Worm (Caenorhabditis elegans) whole organism, young adult: ENCODE results near the gene R155.5.
A peak's percentile ranks its signal among the peaks of the same experiment; 100 is the strongest.

Experiments
- B0261.1 ChIP-seq: sonication (generic microtip); optimal IDR thresholded peaks from 2 replicates; lab custom pipeline; 2016; ENCODE audit warnings: mild to moderate bottlenecking, missing genetic modification characterization, moderate library complexity, missing compliant biosample characterization
- ceh-91 ChIP-seq: fragments of 200-800 bp; sonication (Bioruptor generic); IDR thresholded peaks from 2 replicates; pipeline ENCODE4 v1.3.6; 2022; ENCODE audit warnings: missing genetic modification reagents, missing genetic modification characterization, missing compliant biosample characterization
- dpl-1 ChIP-seq: fragments of 150-350 bp; optimal IDR thresholded peaks from 2 replicates; lab custom pipeline; 2014; ENCODE audit warnings: missing biosample characterization, missing genetic modification reagents, missing genetic modification characterization
- nfyb-1 ChIP-seq: fragments of 200-800 bp; sonication (Bioruptor generic); IDR thresholded peaks from 2 replicates; pipeline ENCODE4 v1.3.6; 2022; ENCODE audit warnings: missing genetic modification reagents, missing genetic modification characterization, missing compliant biosample characterization

R155.5 gene

DNA sequence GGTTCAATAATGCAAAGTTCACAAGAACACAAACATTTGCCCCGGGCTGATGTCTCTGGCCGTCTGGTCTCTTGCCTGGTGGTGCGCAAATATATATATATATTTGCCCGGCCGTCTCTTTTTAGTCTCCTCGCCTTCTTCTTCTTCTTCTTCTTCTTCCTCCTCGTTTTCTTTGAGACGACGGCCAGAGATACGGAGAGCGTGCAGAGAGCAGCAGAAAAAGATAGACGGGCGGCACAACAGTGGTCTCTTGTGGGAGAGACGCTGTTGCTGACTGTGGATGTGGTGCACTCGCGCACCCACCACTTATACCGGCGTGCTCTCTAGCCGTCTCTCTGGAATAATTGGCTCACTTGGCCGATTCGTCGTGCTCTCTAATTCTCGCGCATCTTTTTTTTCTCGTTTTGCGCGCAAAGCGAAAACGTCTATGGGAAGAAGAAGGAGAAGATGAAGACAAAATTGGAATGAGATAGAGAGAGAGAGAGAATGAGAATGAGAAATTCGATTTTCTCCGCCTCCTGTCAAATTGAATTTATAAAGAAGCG is 49.1 kb downstream of the R155.5 start (continued):
- TF ChIP-seq nfyb-1 (GFP tag; lab: Robert Waterston, UW), result peak; percentile 86; the same call in 1 of the 2 replicates
- TF ChIP-seq dpl-1 (GFP tag; lab: Kevin White, UChicago), result no peak
- TF ChIP-seq B0261.1, result peak; percentile 15
- no peak for TF ChIP-seq ceh-91 (GFP tag; lab: Robert Waterston, UW)
